Worm (Caenorhabditis elegans) whole organism, late embryonic: ENCODE data around the gene srg-40.

Experiments used
- F13H6.1 ChIP-seq: sonication (generic microtip); optimal IDR thresholded peaks from 2 replicates; lab custom pipeline; 2016; ENCODE audit warnings: missing genetic modification characterization, missing compliant biosample characterization
- Y22D7AL.16 ChIP-seq: sonication (generic microtip); optimal IDR thresholded peaks from 2 replicates; lab custom pipeline; 2016; ENCODE audit warnings: missing genetic modification characterization, missing compliant biosample characterization
- ama-1 ChIP-seq: fragments of 150-350 bp; optimal IDR thresholded peaks from 2 replicates; lab custom pipeline; 2014
- ceh-30 ChIP-seq: fragments of 150-350 bp; optimal IDR thresholded peaks from 2 replicates; lab custom pipeline; 2014; ENCODE audit warnings: missing biosample characterization, missing genetic modification characterization
- pqm-1 ChIP-seq: sonication (generic microtip); optimal IDR thresholded peaks from 2 replicates; lab custom pipeline; 2016; ENCODE audit warnings: missing genetic modification characterization, missing compliant biosample characterization
- sox-4 ChIP-seq: sonication (generic microtip); optimal IDR thresholded peaks from 2 replicates; lab custom pipeline; 2017; ENCODE audit warnings: mild to moderate bottlenecking, missing genetic modification characterization, inconsistent platforms, missing compliant biosample characterization

ce11 chrV:11152333-11152732 is 12.0 kb downstream of the srg-40 start, which contains the start of gene srg-39:
- TF ChIP-seq ama-1 (lab: Kevin White, UChicago) = no peak
- no peak for TF ChIP-seq ceh-30 (tag; lab: Kevin White, UChicago)
- no peak for TF ChIP-seq F13H6.1
- no peak for TF ChIP-seq Y22D7AL.16 (tag; lab: Kevin White, UChicago)
- TF ChIP-seq sox-4 (tag; lab: Kevin White, UChicago) = no peak
- TF ChIP-seq pqm-1 (tag; lab: Kevin White, UChicago) = no peak
